Fruit fly (Drosophila melanogaster): Measurements from ENCODE around the gene CG3246.

Gene CG3246

dm6 chr2L:3440322-3440721 lies 21.4 kb downstream of the CG3246 start (continued):
- TF ChIP-seq CG3281 (GFP tag; optimal IDR thresholded peaks at IDR 0.05) (peak; percentile 46), CG31441 (GFP tag; IDR thresholded peaks at IDR 0.05) (peak; percentile 74), ATbp (GFP tag; optimal IDR thresholded peaks at IDR 0.05) (peak; percentile 74), fru (optimal IDR thresholded peaks at IDR 0.05) (no peak), ewg (GFP tag; optimal IDR thresholded peaks at IDR 0.05) (peak; percentile 51), hth (optimal IDR thresholded peaks at IDR 0.05) (no peak), CG11456 (GFP tag; IDR thresholded peaks at IDR 0.05) (peak; percentile 74; the same call in 1 of the 3 replicates), maf-S (GFP tag; optimal IDR thresholded peaks at IDR 0.05) (peak; percentile 35), CG32772 (GFP tag; IDR thresholded peaks at IDR 0.05) (peak; percentile 76), CG10979 (tag; optimal IDR thresholded peaks at IDR 0.05) (peak; percentile 74), insv (GFP tag; optimal IDR thresholded peaks at IDR 0.05) (no peak), CG6765 (GFP tag; optimal IDR thresholded peaks at IDR 0.05) (no peak), CG4617 (GFP tag; optimal IDR thresholded peaks at IDR 0.05; ENCODE audit: borderline replicate concordance) (no peak), CG1603 (tag; optimal IDR thresholded peaks at IDR 0.05) (peak; percentile 90), CG7556 (GFP tag; optimal IDR thresholded peaks at IDR 0.05) (peak; percentile 44), dpn (GFP tag; optimal IDR thresholded peaks at IDR 0.05) (peak; percentile 45 to 59), en (GFP tag; optimal IDR thresholded peaks at IDR 0.05) (peak; percentile 50), Six4 (GFP tag; optimal IDR thresholded peaks at IDR 0.05) (peak; percentile 64), grn (GFP tag; optimal IDR thresholded peaks at IDR 0.05) (no peak), cg (GFP tag; optimal IDR thresholded peaks at IDR 0.05) (no peak), CG1792 (GFP tag; optimal IDR thresholded peaks at IDR 0.05) (no peak), repo (GFP tag; optimal IDR thresholded peaks at IDR 0.05) (peak; percentile 2), tna (GFP tag; IDR thresholded peaks at IDR 0.05; ENCODE audit: partially characterized antibody) (no peak), hb (GFP tag; IDR thresholded peaks at IDR 0.05; ENCODE audit: partially characterized antibody) (no peak), CG8944 (GFP tag; optimal IDR thresholded peaks at IDR 0.05) (peak; percentile 51), tll (GFP tag; optimal IDR thresholded peaks at IDR 0.05) (no peak), Sin3A (optimal IDR thresholded peaks at IDR 0.05) (no peak), CG10431 (GFP tag; optimal IDR thresholded peaks at IDR 0.05) (no peak), Deaf1 (tag; optimal IDR thresholded peaks at IDR 0.05) (no peak), CG4820 (GFP tag; optimal IDR thresholded peaks at IDR 0.05) (peak; percentile 52), CG12659 (GFP tag; optimal IDR thresholded peaks at IDR 0.05) (peak; percentile 39), ssp (GFP tag; IDR thresholded peaks at IDR 0.05) (peak; percentile 58), Asciz (GFP tag; optimal IDR thresholded peaks at IDR 0.05) (peak; percentile 71), Blimp-1 (GFP tag; optimal IDR thresholded peaks at IDR 0.05) (peak; percentile 73), CG8765 (GFP tag; IDR thresholded peaks at IDR 0.05) (no peak), CG9876 (GFP tag; optimal IDR thresholded peaks at IDR 0.05) (peak; percentile 25), gcm (GFP tag; optimal IDR thresholded peaks at IDR 0.05) (peak; percentile 52), sob (GFP tag; IDR thresholded peaks at IDR 0.05) (peak; percentile 79), CG18764 (GFP tag; optimal IDR thresholded peaks at IDR 0.05) (peak; percentile 49), fd3F (GFP tag; optimal IDR thresholded peaks at IDR 0.05) (no peak), nmo (GFP tag; optimal IDR thresholded peaks at IDR 0.05) (peak; percentile 33), gt (GFP tag; IDR thresholded peaks at IDR 0.05) (0 out of 2 replicates have a peak, but pooled peaks have one; percentile 57), Xrp1 (GFP tag; IDR thresholded peaks at IDR 0.05) (peak; percentile 78), CG1602 (GFP tag; optimal IDR thresholded peaks at IDR 0.05) (peak; percentile 44), CG5245 (GFP tag; optimal IDR thresholded peaks at IDR 0.05) (peak; percentile 14), NFAT (GFP tag; IDR thresholded peaks at IDR 0.05) (peak; percentile 48; the same call in 1 of the 2 replicates), pzg (GFP tag; optimal IDR thresholded peaks at IDR 0.05) (no peak), CG11504 (tag; optimal IDR thresholded peaks at IDR 0.05) (peak; percentile 69), hkb (optimal IDR thresholded peaks at IDR 0.05) (no peak), hkb (GFP tag; IDR thresholded peaks at IDR 0.05) (peak; percentile 79), CG6654 (GFP tag; optimal IDR thresholded peaks at IDR 0.05) (peak; percentile 41), aop (GFP tag; IDR thresholded peaks at IDR 0.05) (no peak)
